Worm (Caenorhabditis elegans) whole organism, mixed stage, embryonic: ENCODE measurements around the gene Y43F8B.3.

ENCODE experiments used
- unc-39 ChIP-seq: fragments of 150-350 bp; optimal IDR thresholded peaks from 2 replicates; lab custom pipeline; 2014; ENCODE audit warnings: missing biosample characterization, missing genetic modification characterization
- unc-62 ChIP-seq: fragments of 150-350 bp; optimal IDR thresholded peaks from 2 replicates; lab custom pipeline; 2014; ENCODE audit warnings: missing biosample characterization, missing genetic modification reagents, missing genetic modification characterization

DNA sequence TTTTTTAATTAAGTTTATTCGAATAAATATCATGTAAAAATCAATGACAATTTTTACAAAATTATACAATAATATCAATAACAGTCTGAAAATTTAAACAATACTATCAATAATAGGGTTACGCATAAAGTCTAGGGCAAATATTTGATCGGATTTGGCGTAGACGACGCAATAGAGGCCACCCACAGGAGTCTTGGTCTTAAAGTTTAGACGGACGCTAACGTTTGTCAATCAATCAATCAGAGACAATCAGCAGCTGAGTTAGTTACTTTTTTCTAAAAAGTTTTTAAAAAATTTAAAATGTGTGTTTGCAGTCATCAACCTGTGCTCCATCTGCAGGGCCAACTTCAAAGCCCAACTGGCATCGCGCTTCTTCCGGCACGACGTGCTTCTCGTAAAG, 11.6 kb upstream of the Y43F8B.3 start, which contains the start of gene Y43F8B.29:
- TF ChIP-seq unc-62 (GFP tag; lab: Kevin White, UChicago) (no peak), unc-39 (tag; lab: Kevin White, UChicago) (no peak)
